Fruit fly (Drosophila melanogaster): ENCODE measurements around the gene CG15252.

- TF ChIP-seq Abd-B (GFP tag; optimal IDR thresholded peaks at IDR 0.05) (no peak), sage (GFP tag; optimal IDR thresholded peaks at IDR 0.05) (no peak), OdsH (GFP tag; optimal IDR thresholded peaks at IDR 0.05) (no peak), psq (GFP tag; optimal IDR thresholded peaks at IDR 0.05) (no peak), jim (GFP tag; optimal IDR thresholded peaks at IDR 0.05) (no peak), lola (GFP tag; optimal IDR thresholded peaks at IDR 0.05) (no peak), Jra (GFP tag; optimal IDR thresholded peaks at IDR 0.05) (no peak), ey (GFP tag; optimal IDR thresholded peaks at IDR 0.05) (no peak), Mio (GFP tag; optimal IDR thresholded peaks at IDR 0.05) (no peak), Myc (optimal IDR thresholded peaks at IDR 0.05) (no peak), Dfd (GFP tag; optimal IDR thresholded peaks at IDR 0.05) (no peak), GATAd (GFP tag; optimal IDR thresholded peaks at IDR 0.05) (no peak), tai (GFP tag; optimal IDR thresholded peaks at IDR 0.05) (no peak), N (GFP tag; optimal IDR thresholded peaks at IDR 0.05) (no peak)
Observed at dm6 chrX:10029730-10030129, 49.4 kb upstream of the CG15252 start.
